Worm (Caenorhabditis elegans) whole organism, L3 larva: ENCODE results near the gene R04B5.6.

Experiments used
- ama-1 ChIP-seq: fragments of 150-350 bp; optimal IDR thresholded peaks from 2 replicates; lab custom pipeline; 2018
- ceh-28 ChIP-seq: fragments of 150-350 bp; optimal IDR thresholded peaks from 2 replicates; lab custom pipeline; 2014; ENCODE audit warnings: missing biosample characterization, missing genetic modification reagents, missing genetic modification characterization
- egl-5 ChIP-seq: fragments of 150-350 bp; optimal IDR thresholded peaks from 2 replicates; lab custom pipeline; 2017; ENCODE audit warnings: missing biosample characterization, missing genetic modification reagents, missing genetic modification characterization, inconsistent platforms
- elt-3 ChIP-seq, 3 experiments: fragments of 150-350 bp in 1 of 3; sonication (generic microtip) in 2 of 3; optimal IDR thresholded peaks; 2 replicates in 2 of 3; 4 replicates in 1 of 3; lab custom pipeline; 2014 to 2017; ENCODE audit warnings: missing biosample characterization in 3 of 3, missing genetic modification characterization in 3 of 3
- fkh-2 ChIP-seq: fragments of 150-350 bp; optimal IDR thresholded peaks from 2 replicates; lab custom pipeline; 2014; ENCODE audit warnings: missing biosample characterization, missing genetic modification reagents, missing genetic modification characterization
- lin-39 ChIP-seq: fragments of 150-350 bp; optimal IDR thresholded peaks from 2 replicates; lab custom pipeline; 2018; ENCODE audit warnings: missing biosample characterization, missing genetic modification reagents, missing genetic modification characterization
- mml-1 ChIP-seq: fragments of 150-350 bp; sonication (generic microtip); optimal IDR thresholded peaks from 3 replicates; lab custom pipeline; 2014; ENCODE audit warnings: missing biosample characterization, missing genetic modification characterization
- nhr-11 ChIP-seq: fragments of 150-350 bp; optimal IDR thresholded peaks from 2 replicates; lab custom pipeline; 2014; ENCODE audit warnings: missing biosample characterization, missing genetic modification characterization
- nhr-25 ChIP-seq: sonication (generic microtip); optimal IDR thresholded peaks from 2 replicates; lab custom pipeline; 2017; ENCODE audit warnings: missing biosample characterization, missing genetic modification characterization
- nhr-77 ChIP-seq: fragments of 150-350 bp; optimal IDR thresholded peaks from 2 replicates; lab custom pipeline; 2014; ENCODE audit warnings: missing biosample characterization, missing genetic modification characterization
- sea-2 ChIP-seq: fragments of 150-350 bp; sonication (generic microtip); optimal IDR thresholded peaks from 4 replicates; lab custom pipeline; 2014; ENCODE audit warnings: missing biosample characterization, missing genetic modification reagents, missing genetic modification characterization
- skn-1 ChIP-seq: fragments of 150-350 bp; optimal IDR thresholded peaks from 2 replicates; lab custom pipeline; 2014; ENCODE audit warnings: missing biosample characterization, missing genetic modification characterization
- ztf-11 ChIP-seq: fragments of 150-350 bp; optimal IDR thresholded peaks from 2 replicates; lab custom pipeline; 2014; ENCODE audit warnings: missing biosample characterization, missing genetic modification characterization

DNA sequence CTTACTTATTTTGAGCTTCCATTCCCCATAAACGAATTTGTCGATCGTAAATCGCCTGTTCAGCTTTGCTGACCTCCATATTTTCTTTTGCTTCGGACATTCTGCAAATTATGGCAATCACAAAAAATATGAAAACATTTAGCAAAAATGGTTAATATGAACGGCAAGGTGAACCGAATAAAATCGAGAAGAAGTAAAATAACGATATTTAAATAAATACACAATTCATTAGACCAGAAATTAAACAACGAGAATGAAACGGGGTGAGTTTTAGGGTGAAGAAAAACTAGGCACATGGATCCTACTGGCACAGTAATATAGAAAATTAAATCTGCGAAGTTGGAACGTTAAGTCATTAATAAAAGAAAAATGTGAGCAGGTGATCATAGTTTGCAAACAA, 45.2 kb downstream of the R04B5.6 start, which contains the start of gene aos-1:
- TF ChIP-seq nhr-11 (tag; lab: Kevin White, UChicago) (no peak), sea-2 (no peak), elt-3 (tag; optimal IDR thresholded peaks at IDR 0.05; lab: Kevin White, UChicago) (no peak), mml-1 (tag; lab: Kevin White, UChicago) (no peak), ama-1 (no peak), lin-39 (tag; lab: Kevin White, UChicago) (no peak), ztf-11 (tag; lab: Kevin White, UChicago) (no peak), fkh-2 (tag; lab: Kevin White, UChicago) (no peak), ceh-28 (no peak), egl-5 (tag; lab: Kevin White, UChicago) (no peak), skn-1 (tag; lab: Kevin White, UChicago) (no peak), nhr-77 (tag; lab: Kevin White, UChicago) (no peak), nhr-25 (tag; lab: Kevin White, UChicago) (no peak)
